Worm (Caenorhabditis elegans) whole organism, L3 larva: ENCODE data around the gene R11G1.11.
A peak's percentile ranks its signal among the peaks of the same experiment; 100 is the strongest.

Source experiments
- R02D3.7 ChIP-seq: fragments of 150-350 bp; optimal IDR thresholded peaks from 2 replicates; lab custom pipeline; 2014; ENCODE audit warnings: missing biosample characterization, missing genetic modification characterization
- ZK546.5 ChIP-seq: sonication (generic microtip); optimal IDR thresholded peaks from 2 replicates; lab custom pipeline; 2017; ENCODE audit warnings: missing biosample characterization, missing genetic modification characterization
- aly-2 ChIP-seq: fragments of 150-350 bp; optimal IDR thresholded peaks from 2 replicates; lab custom pipeline; 2014; ENCODE audit warnings: missing biosample characterization, missing genetic modification characterization
- ama-1 ChIP-seq: fragments of 150-350 bp; optimal IDR thresholded peaks from 2 replicates; lab custom pipeline; 2018
- ceh-16 ChIP-seq: sonication (generic microtip); optimal IDR thresholded peaks from 2 replicates; lab custom pipeline; 2017; ENCODE audit warnings: missing biosample characterization, missing genetic modification characterization
- ceh-28 ChIP-seq: fragments of 150-350 bp; optimal IDR thresholded peaks from 2 replicates; lab custom pipeline; 2014; ENCODE audit warnings: missing biosample characterization, missing genetic modification reagents, missing genetic modification characterization
- ceh-82 ChIP-seq: fragments of 150-350 bp; optimal IDR thresholded peaks from 2 replicates; lab custom pipeline; 2014; ENCODE audit warnings: missing biosample characterization, missing genetic modification characterization
- ceh-9 ChIP-seq: sonication (generic microtip); optimal IDR thresholded peaks from 2 replicates; lab custom pipeline; 2018; ENCODE audit warnings: missing biosample characterization, missing genetic modification characterization
- daf-12 ChIP-seq: fragments of 150-350 bp; optimal IDR thresholded peaks from 2 replicates; lab custom pipeline; 2014; ENCODE audit warnings: missing biosample characterization, missing genetic modification reagents, missing genetic modification characterization
- egl-27 ChIP-seq: sonication (generic microtip); optimal IDR thresholded peaks from 4 replicates; lab custom pipeline; 2017; ENCODE audit warnings: missing biosample characterization, missing genetic modification reagents, missing genetic modification characterization
- egl-5 ChIP-seq: fragments of 150-350 bp; optimal IDR thresholded peaks from 2 replicates; lab custom pipeline; 2017; ENCODE audit warnings: missing biosample characterization, missing genetic modification reagents, missing genetic modification characterization, inconsistent platforms
- elt-2 ChIP-seq: sonication (generic microtip); optimal IDR thresholded peaks from 2 replicates; lab custom pipeline; 2016; ENCODE audit warnings: missing genetic modification reagents, mild to moderate bottlenecking, missing genetic modification characterization, missing compliant biosample characterization
- elt-3 ChIP-seq, 3 experiments: fragments of 150-350 bp in 1 of 3; sonication (generic microtip) in 2 of 3; optimal IDR thresholded peaks; 2 replicates in 2 of 3; 4 replicates in 1 of 3; lab custom pipeline; 2014 to 2017; ENCODE audit warnings: missing biosample characterization in 3 of 3, missing genetic modification characterization in 3 of 3
- eor-1 ChIP-seq, 2 experiments: fragments of 150-350 bp; optimal IDR thresholded peaks; 2 replicates each; lab custom pipeline; 2014 to 2018; ENCODE audit warnings: missing biosample characterization in 2 of 2, missing genetic modification characterization in 2 of 2
- fkh-10 ChIP-seq: sonication (generic microtip); optimal IDR thresholded peaks from 2 replicates; lab custom pipeline; 2017; ENCODE audit warnings: missing biosample characterization, missing genetic modification reagents, missing genetic modification characterization
- fkh-2 ChIP-seq: fragments of 150-350 bp; optimal IDR thresholded peaks from 2 replicates; lab custom pipeline; 2014; ENCODE audit warnings: missing biosample characterization, missing genetic modification reagents, missing genetic modification characterization
- fos-1 ChIP-seq: fragments of 150-350 bp; optimal IDR thresholded peaks from 2 replicates; lab custom pipeline; 2014; ENCODE audit warnings: missing biosample characterization, missing genetic modification characterization
- hmg-11 ChIP-seq: sonication (generic microtip); optimal IDR thresholded peaks from 2 replicates; lab custom pipeline; 2016; ENCODE audit warnings: missing genetic modification characterization, missing compliant biosample characterization
- jun-1 ChIP-seq: fragments of 150-350 bp; optimal IDR thresholded peaks from 2 replicates; lab custom pipeline; 2014; ENCODE audit warnings: missing biosample characterization, missing genetic modification reagents, missing genetic modification characterization
- lin-15B ChIP-seq: fragments of 150-350 bp; optimal IDR thresholded peaks from 2 replicates; lab custom pipeline; 2014; ENCODE audit warnings: missing biosample characterization, missing genetic modification characterization
- lin-39 ChIP-seq: fragments of 150-350 bp; optimal IDR thresholded peaks from 2 replicates; lab custom pipeline; 2018; ENCODE audit warnings: missing biosample characterization, missing genetic modification reagents, missing genetic modification characterization
- lsy-12 ChIP-seq: sonication (generic microtip); optimal IDR thresholded peaks from 2 replicates; lab custom pipeline; 2016; ENCODE audit warnings: mild to moderate bottlenecking, missing genetic modification characterization, missing compliant biosample characterization
- mdl-1 ChIP-seq: fragments of 150-350 bp; optimal IDR thresholded peaks from 2 replicates; lab custom pipeline; 2014; ENCODE audit warnings: missing biosample characterization, missing genetic modification characterization
- mml-1 ChIP-seq: fragments of 150-350 bp; sonication (generic microtip); optimal IDR thresholded peaks from 3 replicates; lab custom pipeline; 2014; ENCODE audit warnings: missing biosample characterization, missing genetic modification characterization
- nfya-1 ChIP-seq: sonication (generic microtip); optimal IDR thresholded peaks from 2 replicates; lab custom pipeline; 2017; ENCODE audit warnings: missing genetic modification characterization, mild to moderate bottlenecking, missing compliant biosample characterization, antibody characterized with exemption, moderate library complexity; ENCODE audit not compliant: insufficient read depth
- nhr-11 ChIP-seq: fragments of 150-350 bp; optimal IDR thresholded peaks from 2 replicates; lab custom pipeline; 2014; ENCODE audit warnings: missing biosample characterization, missing genetic modification characterization
- nhr-12 ChIP-seq: fragments of 150-350 bp; optimal IDR thresholded peaks from 2 replicates; lab custom pipeline; 2014; ENCODE audit warnings: missing biosample characterization, missing genetic modification characterization
- nhr-23 ChIP-seq: fragments of 150-350 bp; optimal IDR thresholded peaks from 2 replicates; lab custom pipeline; 2014; ENCODE audit warnings: missing biosample characterization, missing genetic modification reagents, missing genetic modification characterization
- nhr-237 ChIP-seq: fragments of 150-350 bp; optimal IDR thresholded peaks from 2 replicates; lab custom pipeline; 2014; ENCODE audit warnings: missing biosample characterization, missing genetic modification characterization
- nhr-25 ChIP-seq: sonication (generic microtip); optimal IDR thresholded peaks from 2 replicates; lab custom pipeline; 2017; ENCODE audit warnings: missing biosample characterization, missing genetic modification characterization
- nhr-28 ChIP-seq: fragments of 150-350 bp; optimal IDR thresholded peaks from 2 replicates; lab custom pipeline; 2014; ENCODE audit warnings: missing biosample characterization, missing genetic modification characterization
- nhr-43 ChIP-seq: sonication (generic microtip); optimal IDR thresholded peaks from 2 replicates; lab custom pipeline; 2016; ENCODE audit warnings: mild to moderate bottlenecking, missing genetic modification characterization, missing compliant biosample characterization; ENCODE audit not compliant: poor library complexity, severe bottlenecking
- nhr-67 ChIP-seq: fragments of 150-350 bp; optimal IDR thresholded peaks from 2 replicates; lab custom pipeline; 2014; ENCODE audit warnings: missing biosample characterization, missing genetic modification characterization
- nhr-76 ChIP-seq: fragments of 150-350 bp; sonication (generic microtip); optimal IDR thresholded peaks from 5 replicates; lab custom pipeline; 2014; ENCODE audit warnings: missing biosample characterization, missing genetic modification characterization
- nhr-77 ChIP-seq: fragments of 150-350 bp; optimal IDR thresholded peaks from 2 replicates; lab custom pipeline; 2014; ENCODE audit warnings: missing biosample characterization, missing genetic modification characterization
- pha-4 ChIP-seq: fragments of 150-350 bp; optimal IDR thresholded peaks from 2 replicates; lab custom pipeline; 2014; ENCODE audit warnings: missing biosample characterization, missing genetic modification reagents, missing genetic modification characterization
- pqm-1 ChIP-seq: fragments of 150-350 bp; optimal IDR thresholded peaks from 2 replicates; lab custom pipeline; 2017; ENCODE audit warnings: missing biosample characterization, missing genetic modification characterization, inconsistent platforms
- sea-2 ChIP-seq: fragments of 150-350 bp; sonication (generic microtip); optimal IDR thresholded peaks from 4 replicates; lab custom pipeline; 2014; ENCODE audit warnings: missing biosample characterization, missing genetic modification reagents, missing genetic modification characterization
- skn-1 ChIP-seq: fragments of 150-350 bp; optimal IDR thresholded peaks from 2 replicates; lab custom pipeline; 2014; ENCODE audit warnings: missing biosample characterization, missing genetic modification characterization
- snpc-4 ChIP-seq: fragments of 150-350 bp; optimal IDR thresholded peaks from 2 replicates; lab custom pipeline; 2014; ENCODE audit warnings: missing biosample characterization, missing genetic modification characterization
- tbx-2 ChIP-seq: sonication (generic microtip); optimal IDR thresholded peaks from 2 replicates; lab custom pipeline; 2016; ENCODE audit warnings: mild to moderate bottlenecking, missing genetic modification characterization, missing compliant biosample characterization
- unc-39 ChIP-seq: sonication (generic microtip); optimal IDR thresholded peaks from 4 replicates; lab custom pipeline; 2017; ENCODE audit warnings: missing biosample characterization, missing genetic modification characterization
- unc-62 ChIP-seq: fragments of 150-350 bp; sonication (generic microtip); optimal IDR thresholded peaks from 4 replicates; lab custom pipeline; 2014; ENCODE audit warnings: missing biosample characterization, missing genetic modification reagents, missing genetic modification characterization
- zag-1 ChIP-seq: fragments of 150-350 bp; optimal IDR thresholded peaks from 2 replicates; lab custom pipeline; 2014; ENCODE audit warnings: missing biosample characterization, missing genetic modification characterization
- ztf-11 ChIP-seq: fragments of 150-350 bp; optimal IDR thresholded peaks from 2 replicates; lab custom pipeline; 2014; ENCODE audit warnings: missing biosample characterization, missing genetic modification characterization
- ztf-4 ChIP-seq: fragments of 150-350 bp; optimal IDR thresholded peaks from 2 replicates; lab custom pipeline; 2014; ENCODE audit warnings: missing biosample characterization, missing genetic modification characterization

The R11G1.11 gene

DNA sequence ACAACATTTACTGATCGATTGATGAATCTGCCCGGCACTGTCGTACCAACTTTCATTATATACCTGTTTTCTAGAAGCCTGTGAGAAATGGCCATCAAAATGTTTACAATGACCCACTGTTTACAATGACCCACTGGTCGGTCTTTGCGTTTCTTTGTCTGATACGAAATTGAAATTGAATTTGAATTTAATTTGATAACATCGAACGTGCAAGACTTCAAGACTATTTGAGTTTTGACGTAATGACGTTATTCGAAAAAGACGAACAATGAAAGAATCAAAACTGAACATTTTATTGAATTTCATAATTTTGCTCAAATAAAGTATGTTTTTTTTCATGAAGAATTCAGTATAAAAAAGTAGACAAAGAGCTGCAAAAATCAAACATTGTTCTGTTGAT, 17.3 kb downstream of the R11G1.11 start, which contains the start of gene C02F12.5:
Gene C02F12.5 (minus strand): TSS at position 101 of the 400 bp plus-strand sequence.
- TF ChIP-seq elt-2 (tag; lab: Kevin White, UChicago) (peak; percentile 33), nhr-76 (tag; lab: Kevin White, UChicago) (no peak)
- TF ChIP-seq, all 47 proteins: peak for 1

DNA sequence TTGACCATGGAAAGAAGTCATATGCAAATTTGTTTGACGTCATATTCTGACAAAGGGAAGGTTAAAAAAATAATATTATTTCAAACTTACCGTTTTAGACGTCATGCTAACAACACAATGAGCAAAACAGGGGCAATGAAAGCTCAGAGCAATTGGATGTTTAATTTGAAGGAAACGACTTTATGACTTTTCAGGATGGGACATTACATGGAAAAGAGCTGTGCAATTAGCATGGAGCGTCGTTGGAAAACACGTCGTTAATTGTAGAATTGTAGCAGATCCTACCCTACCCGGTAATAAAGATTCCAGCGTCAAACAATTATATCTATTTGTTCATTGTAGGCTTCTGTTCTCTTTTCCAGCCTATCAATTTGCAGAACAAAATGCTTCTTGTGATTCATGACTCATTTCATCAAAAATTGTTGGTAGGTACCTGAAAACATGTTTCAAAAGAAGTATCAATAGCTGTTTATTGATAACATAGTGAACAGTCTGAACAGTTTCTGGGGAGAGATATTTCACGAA, 18.9 kb downstream of the R11G1.11 start, which contains the start of gene ceh-63:
Gene ceh-63 (minus strand): TSS at position 475 of the 525 bp plus-strand sequence.
- TF ChIP-seq nhr-43 (no peak), eor-1 (tag; optimal IDR thresholded peaks at IDR 0.05; lab: Kevin White, UChicago) (no peak), egl-27 (tag; lab: Kevin White, UChicago) (no peak), zag-1 (no peak), ama-1 (lab: Kevin White, UChicago) (no peak), ceh-28 (no peak), nhr-11 (no peak), nhr-12 (tag; lab: Kevin White, UChicago) (no peak), nhr-237 (tag; lab: Kevin White, UChicago) (no peak), pha-4 (tag; lab: Kevin White, UChicago) (no peak), hmg-11 (tag; lab: Kevin White, UChicago) (no peak), nfya-1 (tag; lab: Kevin White, UChicago) (no peak), lsy-12 (tag; lab: Kevin White, UChicago) (no peak), ztf-4 (no peak), nhr-28 (no peak), daf-12 (no peak), mml-1 (no peak), ceh-9 (no peak), R02D3.7 (tag; lab: Kevin White, UChicago) (no peak)

DNA sequence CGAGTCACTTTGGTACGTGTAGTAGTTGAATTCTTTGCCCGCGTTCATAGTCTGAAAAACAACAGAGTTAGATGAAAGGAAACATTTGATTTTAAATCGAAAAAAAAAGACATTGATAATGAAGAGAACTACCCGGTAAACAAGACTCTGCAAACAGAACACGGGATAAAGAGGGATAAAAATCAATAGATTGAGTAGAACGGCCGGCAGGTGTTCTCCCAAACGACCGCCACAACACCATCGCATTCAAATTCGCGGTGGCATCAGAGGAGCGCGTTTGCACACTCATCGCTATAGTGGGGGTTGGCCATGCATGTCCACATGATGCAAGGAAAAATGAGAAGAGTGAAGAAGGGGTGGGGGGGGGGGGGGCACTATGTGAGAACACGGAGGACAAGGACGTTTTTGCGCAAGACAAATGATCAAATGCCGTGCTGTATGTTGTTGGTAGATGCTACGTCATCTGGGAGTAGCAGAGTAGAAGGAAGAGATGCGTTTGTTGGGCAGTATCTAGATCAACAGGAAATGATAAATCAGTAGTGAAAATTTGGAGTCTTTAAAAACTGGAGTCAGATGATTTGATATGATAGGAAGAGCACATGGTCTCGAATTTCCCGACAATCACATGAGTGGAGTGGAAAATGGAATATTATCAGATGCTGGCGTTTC, 23.9 kb downstream of the R11G1.11 start, which contains the start of gene tag-52:
Gene tag-52 (minus strand): TSS at position 51 of the 669 bp plus-strand sequence.
- TF ChIP-seq ceh-82 (tag; lab: Kevin White, UChicago) (no peak), R02D3.7 (tag; lab: Kevin White, UChicago) (no peak), ama-1 (lab: Kevin White, UChicago) (no peak), elt-3 (tag; optimal IDR thresholded peaks at IDR 0.05; lab: Kevin White, UChicago) (no peak), aly-2 (tag; lab: Kevin White, UChicago) (no peak), nhr-237 (tag; lab: Kevin White, UChicago) (no peak), fkh-10 (GFP tag; lab: Kevin White, UChicago) (no peak), zag-1 (no peak), nhr-11 (no peak), nhr-23 (no peak), nhr-25 (peak; percentile 8), tbx-2 (no peak), nhr-28 (no peak), ceh-9 (no peak), nhr-12 (tag; lab: Kevin White, UChicago) (no peak), ZK546.5 (no peak), egl-5 (tag; lab: Kevin White, UChicago) (peak; percentile 63), daf-12 (no peak), nhr-77 (tag; lab: Kevin White, UChicago) (no peak), unc-39 (tag; lab: Kevin White, UChicago) (no peak), fkh-2 (tag; lab: Kevin White, UChicago) (no peak), sea-2 (GFP tag; lab: Kevin White, UChicago) (no peak), mdl-1 (tag; lab: Kevin White, UChicago) (no peak), ztf-11 (tag; lab: Kevin White, UChicago) (no peak), nhr-67 (tag; lab: Kevin White, UChicago) (no peak), jun-1 (tag; lab: Kevin White, UChicago) (peak; percentile 50), ztf-4 (no peak), ceh-16 (tag; lab: Kevin White, UChicago) (no peak), lin-15B (tag; lab: Kevin White, UChicago) (peak; percentile 32), unc-62 (GFP tag; lab: Kevin White, UChicago) (no peak), eor-1 (tag; optimal IDR thresholded peaks at IDR 0.05; lab: Kevin White, UChicago) (no peak), fos-1 (no peak), egl-27 (tag; lab: Kevin White, UChicago) (no peak), hmg-11 (tag; lab: Kevin White, UChicago) (no peak), skn-1 (tag; lab: Kevin White, UChicago) (peak; percentile 46), lin-39 (tag; lab: Kevin White, UChicago) (peak; percentile 53), elt-2 (tag; lab: Kevin White, UChicago) (peak; percentile 86), nhr-76 (tag; lab: Kevin White, UChicago) (no peak), pha-4 (tag; lab: Kevin White, UChicago) (peak; percentile 41), nfya-1 (tag; lab: Kevin White, UChicago) (peak; percentile 31), nhr-43 (peak; percentile 9), mml-1 (no peak), ceh-28 (no peak), pqm-1 (tag; lab: Kevin White, UChicago) (peak; percentile 67), snpc-4 (tag; lab: Kevin White, UChicago) (no peak)
